Worm (Caenorhabditis elegans) whole organism, L4 larva: Measurements from ENCODE around the gene tbc-14.

Experiments
- D1046.2 ChIP-seq: fragments of 200-800 bp; sonication (Bioruptor generic); IDR thresholded peaks from 2 replicates; pipeline ENCODE4 v1.3.6; 2022; ENCODE audit warnings: missing genetic modification characterization, missing compliant biosample characterization
- Y105C5A.15 ChIP-seq: fragments of 200-800 bp; sonication (Bioruptor generic); IDR thresholded peaks from 2 replicates; pipeline ENCODE4 v1.3.6; 2022; ENCODE audit warnings: missing genetic modification characterization, missing compliant biosample characterization
- lsy-2 ChIP-seq, 2 experiments: fragments of 150-350 bp in 1 of 2; sonication (generic microtip) in 1 of 2; optimal IDR thresholded peaks; 2 replicates each; lab custom pipeline; 2014 to 2017; ENCODE audit warnings: missing biosample characterization in 2 of 2, missing genetic modification characterization in 2 of 2
- nhr-28 ChIP-seq: fragments of 150-350 bp; optimal IDR thresholded peaks from 2 replicates; lab custom pipeline; 2014; ENCODE audit warnings: missing biosample characterization, missing genetic modification characterization
- nhr-77 ChIP-seq: fragments of 150-350 bp; optimal IDR thresholded peaks from 2 replicates; lab custom pipeline; 2014; ENCODE audit warnings: missing biosample characterization, missing genetic modification characterization
- saeg-2 ChIP-seq: fragments of 200-800 bp; sonication (Bioruptor generic); IDR thresholded peaks from 2 replicates; pipeline ENCODE4 v1.3.6; 2022; ENCODE audit warnings: missing genetic modification reagents, missing genetic modification characterization, missing compliant biosample characterization

DNA sequence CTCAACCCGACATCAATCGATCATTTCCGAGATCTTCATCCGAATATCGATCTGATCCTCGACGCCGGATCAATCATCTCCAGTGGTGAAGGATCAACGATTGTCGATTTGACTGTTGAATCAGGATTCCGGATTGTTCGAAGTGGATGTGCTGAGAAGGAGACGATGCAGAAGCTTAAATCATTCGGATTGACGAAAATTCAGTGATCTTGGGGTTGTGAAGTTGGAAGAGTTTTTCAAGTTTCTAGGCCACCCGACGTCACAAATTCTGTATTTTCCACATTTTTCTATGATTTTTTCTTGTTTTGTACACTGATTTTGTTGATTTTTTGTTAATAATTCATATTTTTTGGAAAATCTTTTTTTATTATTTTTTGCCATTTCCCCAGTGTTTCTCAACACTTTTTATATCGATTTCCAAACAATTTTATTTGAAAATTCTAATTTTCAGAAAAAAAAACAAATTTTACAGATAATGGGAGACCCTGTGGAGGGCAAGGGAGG, 32.8 kb downstream of the tbc-14 start, which contains the start of gene Y48E1C.1:
- TF ChIP-seq nhr-28, result no peak
- no peak for TF ChIP-seq lsy-2 (tag; optimal IDR thresholded peaks at IDR 0.05; lab: Kevin White, UChicago)
- no peak for TF ChIP-seq Y105C5A.15 (GFP tag; lab: Robert Waterston, UW)
- TF ChIP-seq D1046.2, result no peak
- no peak for TF ChIP-seq nhr-77 (tag; lab: Kevin White, UChicago)
- TF ChIP-seq saeg-2 (GFP tag; lab: Robert Waterston, UW), result no peak
